Fruit fly (Drosophila melanogaster) whole organism, embryonic: ENCODE results near the gene elgi.
A peak's percentile ranks its signal among the peaks of the same experiment; 100 is the strongest.

Experiments used
- Antp ChIP-seq: fragments of 200-800 bp; sonication (Bioruptor generic); optimal IDR thresholded peaks from 3 replicates; lab custom pipeline; 2016; ENCODE audit warnings: missing biosample characterization, missing genetic modification characterization
- Atf3 ChIP-seq: fragments of 200-800 bp; sonication (Bioruptor generic); optimal IDR thresholded peaks from 3 replicates; lab custom pipeline; 2016; ENCODE audit warnings: missing biosample characterization, missing genetic modification characterization
- BEAF-32 ChIP-seq: fragments of 200-800 bp; sonication (Bioruptor generic); optimal IDR thresholded peaks from 3 replicates; lab custom pipeline; 2017; ENCODE audit warnings: missing biosample characterization, missing genetic modification characterization, mild to moderate bottlenecking, moderate library complexity, missing genetic modification reagents
- CG1233 ChIP-seq: fragments of 200-800 bp; sonication (Bioruptor generic); optimal IDR thresholded peaks from 4 replicates; lab custom pipeline; 2018; ENCODE audit warnings: missing biosample characterization, mild to moderate bottlenecking, missing genetic modification characterization
- CG13287 ChIP-seq: fragments of 200-800 bp; sonication (Bioruptor generic); IDR thresholded peaks from 2 replicates; pipeline ENCODE4 v1.3.6; 2022; ENCODE audit warnings: missing biosample characterization, missing genetic modification characterization; ENCODE audit not compliant: partially characterized antibody
- CG13624 ChIP-seq: fragments of 200-800 bp; sonication (Bioruptor generic); optimal IDR thresholded peaks from 2 replicates; lab custom pipeline; 2016; ENCODE audit warnings: missing biosample characterization, missing genetic modification characterization
- CG14710 ChIP-seq: fragments of 200-800 bp; sonication (Bioruptor generic); optimal IDR thresholded peaks from 3 replicates; lab custom pipeline; 2019; ENCODE audit warnings: missing biosample characterization, mild to moderate bottlenecking, missing genetic modification characterization, moderate library complexity
- CG15011 ChIP-seq: fragments of 200-800 bp; sonication (Bioruptor generic); optimal IDR thresholded peaks from 3 replicates; lab custom pipeline; 2018; ENCODE audit warnings: missing biosample characterization, mild to moderate bottlenecking, missing genetic modification characterization
- CG15479 ChIP-seq: fragments of 200-800 bp; sonication (Bioruptor generic); optimal IDR thresholded peaks from 3 replicates; lab custom pipeline; 2019; ENCODE audit warnings: missing biosample characterization, mild to moderate bottlenecking, missing genetic modification characterization, moderate library complexity
- CG16779 ChIP-seq: fragments of 200-800 bp; sonication (Bioruptor generic); IDR thresholded peaks from 2 replicates; pipeline ENCODE4 v1.3.6; 2022; ENCODE audit warnings: missing biosample characterization, missing genetic modification characterization
- CG17328 ChIP-seq: fragments of 200-800 bp; sonication (Bioruptor generic); IDR thresholded peaks from 2 replicates; pipeline ENCODE4 v1.3.6; 2022; ENCODE audit warnings: missing biosample characterization, missing genetic modification characterization
- CG17359 ChIP-seq: fragments of 200-800 bp; sonication (Bioruptor generic); optimal IDR thresholded peaks from 3 replicates; lab custom pipeline; 2018; ENCODE audit warnings: missing biosample characterization, mild to moderate bottlenecking, missing genetic modification characterization, moderate library complexity
- CG18011 ChIP-seq: fragments of 200-800 bp; sonication (Bioruptor generic); optimal IDR thresholded peaks from 2 replicates; lab custom pipeline; 2017; ENCODE audit warnings: missing biosample characterization, missing genetic modification characterization, mild to moderate bottlenecking, moderate library complexity, missing genotype
- CG3065 ChIP-seq: fragments of 200-800 bp; sonication (Bioruptor generic); optimal IDR thresholded peaks from 2 replicates; lab custom pipeline; 2016; ENCODE audit warnings: missing biosample characterization, missing genetic modification characterization
- CG32767 ChIP-seq: fragments of 200-800 bp; sonication (Bioruptor generic); IDR thresholded peaks from 2 replicates; pipeline ENCODE4 v1.3.6; 2022; ENCODE audit warnings: missing biosample characterization, missing genetic modification characterization
- CG42726 ChIP-seq: fragments of 200-800 bp; sonication (Bioruptor generic); IDR thresholded peaks from 2 replicates; pipeline ENCODE4 v1.3.6; 2022; ENCODE audit warnings: missing biosample characterization, missing genetic modification characterization; ENCODE audit not compliant: partially characterized antibody
- CG4328 ChIP-seq: fragments of 200-800 bp; sonication (Bioruptor generic); optimal IDR thresholded peaks from 3 replicates; lab custom pipeline; 2017; ENCODE audit warnings: missing biosample characterization, missing genetic modification reagents, missing genetic modification characterization
- CG4854 ChIP-seq: fragments of 200-800 bp; sonication (Bioruptor generic); optimal IDR thresholded peaks from 2 replicates; lab custom pipeline; 2016; ENCODE audit warnings: missing biosample characterization, missing genetic modification characterization, inconsistent platforms
- CG6175 ChIP-seq: fragments of 200-800 bp; sonication (Bioruptor generic); IDR thresholded peaks from 3 replicates; pipeline ENCODE4 v1.3.6; 2022; ENCODE audit warnings: missing biosample characterization, missing genetic modification characterization
- CG7357 ChIP-seq: fragments of 200-800 bp; sonication (Bioruptor generic); IDR thresholded peaks from 3 replicates; pipeline ENCODE4 v1.3.6; 2022; ENCODE audit warnings: missing biosample characterization, missing genetic modification characterization
- CG7987 ChIP-seq: fragments of 200-800 bp; sonication (Bioruptor generic); optimal IDR thresholded peaks from 2 replicates; lab custom pipeline; 2018; ENCODE audit warnings: missing biosample characterization, mild to moderate bottlenecking, missing genetic modification characterization, moderate library complexity
- CG8944 ChIP-seq: fragments of 200-800 bp; sonication (Bioruptor generic); optimal IDR thresholded peaks from 3 replicates; lab custom pipeline; 2016; ENCODE audit warnings: missing biosample characterization, missing genetic modification characterization
- Dip3 ChIP-seq: fragments of 200-800 bp; sonication (Bioruptor generic); optimal IDR thresholded peaks from 3 replicates; lab custom pipeline; 2016; ENCODE audit warnings: missing biosample characterization, missing genetic modification characterization
- Dll ChIP-seq: fragments of 200-800 bp; sonication (Bioruptor generic); IDR thresholded peaks from 4 replicates; pipeline ENCODE4 v1.3.6; 2022; ENCODE audit warnings: missing biosample characterization, missing genetic modification characterization; ENCODE audit not compliant: partially characterized antibody
- E2f2 ChIP-seq: fragments of 200-800 bp; sonication (Bioruptor generic); IDR thresholded peaks from 2 replicates; pipeline ENCODE4 v1.3.6; 2022; ENCODE audit warnings: missing biosample characterization, missing genetic modification characterization
- Ets97D ChIP-seq: fragments of 200-800 bp; sonication (Bioruptor generic); optimal IDR thresholded peaks from 3 replicates; lab custom pipeline; 2016; ENCODE audit warnings: missing biosample characterization, missing genetic modification characterization
- Fer3 ChIP-seq: fragments of 200-800 bp; sonication (Bioruptor generic); optimal IDR thresholded peaks from 2 replicates; lab custom pipeline; 2018; ENCODE audit warnings: missing biosample characterization, mild to moderate bottlenecking, missing genetic modification characterization, moderate library complexity
- Hey ChIP-seq: fragments of 200-800 bp; sonication (Bioruptor generic); optimal IDR thresholded peaks from 3 replicates; lab custom pipeline; 2018; ENCODE audit warnings: missing biosample characterization, mild to moderate bottlenecking, missing genetic modification characterization
- HmgD ChIP-seq: fragments of 200-800 bp; sonication (Bioruptor generic); optimal IDR thresholded peaks from 3 replicates; lab custom pipeline; 2016; ENCODE audit warnings: missing biosample characterization, missing genetic modification characterization
- Max ChIP-seq: fragments of 200-800 bp; sonication (Bioruptor generic); optimal IDR thresholded peaks from 2 replicates; lab custom pipeline; 2016; ENCODE audit warnings: missing biosample characterization, mild to moderate bottlenecking, missing genetic modification characterization
- NfI ChIP-seq: fragments of 200-800 bp; sonication (Bioruptor generic); optimal IDR thresholded peaks from 3 replicates; lab custom pipeline; 2018; ENCODE audit warnings: missing biosample characterization, mild to moderate bottlenecking, missing genetic modification characterization, moderate library complexity
- Oaz ChIP-seq: fragments of 200-800 bp; sonication (Bioruptor generic); IDR thresholded peaks from 2 replicates; pipeline ENCODE4 v1.3.6; 2022; ENCODE audit warnings: missing biosample characterization, missing genetic modification characterization
- Pdp1 ChIP-seq, 2 experiments: fragments of 200-800 bp; sonication (Bioruptor generic); optimal IDR thresholded peaks; 3 replicates each; lab custom pipeline; 2016; ENCODE audit warnings: missing biosample characterization in 2 of 2, missing genetic modification characterization in 2 of 2, mild to moderate bottlenecking in 1 of 2, moderate library complexity in 1 of 2
- Scr ChIP-seq: fragments of 200-800 bp; sonication (Bioruptor generic); IDR thresholded peaks from 2 replicates; pipeline ENCODE4 v1.3.6; 2022; ENCODE audit warnings: missing biosample characterization, missing genetic modification characterization; ENCODE audit not compliant: partially characterized antibody
- Sry-β ChIP-seq: fragments of 200-800 bp; sonication (Bioruptor generic); optimal IDR thresholded peaks from 2 replicates; lab custom pipeline; 2018; ENCODE audit warnings: missing biosample characterization, mild to moderate bottlenecking, missing genetic modification characterization, moderate library complexity
- bbx ChIP-seq: fragments of 200-800 bp; sonication (Bioruptor generic); IDR thresholded peaks from 2 replicates; pipeline ENCODE4 v1.3.6; 2022; ENCODE audit warnings: missing biosample characterization, missing genetic modification characterization; ENCODE audit not compliant: partially characterized antibody
- dati ChIP-seq: fragments of 200-800 bp; sonication (Bioruptor generic); IDR thresholded peaks from 2 replicates; pipeline ENCODE4 v1.3.6; 2022; ENCODE audit warnings: missing biosample characterization, missing genetic modification characterization
- gfzf ChIP-seq: fragments of 200-800 bp; sonication (Bioruptor generic); optimal IDR thresholded peaks from 2 replicates; lab custom pipeline; 2016; ENCODE audit warnings: missing biosample characterization, mild to moderate bottlenecking, missing genetic modification characterization, moderate library complexity
- gro ChIP-seq: fragments of 200-800 bp; sonication (Bioruptor generic); optimal IDR thresholded peaks from 2 replicates; lab custom pipeline; 2016; ENCODE audit warnings: missing biosample characterization, missing genetic modification characterization
- ham ChIP-seq: fragments of 200-800 bp; sonication (Bioruptor generic); IDR thresholded peaks from 2 replicates; pipeline ENCODE4 v1.3.6; 2022; ENCODE audit warnings: missing biosample characterization, missing genetic modification characterization
- ind ChIP-seq: fragments of 200-800 bp; sonication (Bioruptor generic); optimal IDR thresholded peaks from 3 replicates; lab custom pipeline; 2016; ENCODE audit warnings: missing biosample characterization, missing genetic modification characterization
- ken ChIP-seq: fragments of 200-800 bp; sonication (Bioruptor generic); IDR thresholded peaks from 3 replicates; pipeline ENCODE4 v1.3.6; 2022; ENCODE audit warnings: missing biosample characterization, missing genetic modification characterization
- lab ChIP-seq: fragments of 200-800 bp; sonication (Bioruptor generic); optimal IDR thresholded peaks from 3 replicates; lab custom pipeline; 2017; ENCODE audit warnings: missing biosample characterization, missing genetic modification characterization, mild to moderate bottlenecking, moderate library complexity, missing genetic modification reagents
- maf-S ChIP-seq: fragments of 200-800 bp; sonication (Bioruptor generic); optimal IDR thresholded peaks from 2 replicates; lab custom pipeline; 2016; ENCODE audit warnings: missing biosample characterization, missing genetic modification characterization
- psq ChIP-seq: fragments of 200-800 bp; sonication (Bioruptor generic); optimal IDR thresholded peaks from 2 replicates; lab custom pipeline; 2017; ENCODE audit warnings: missing biosample characterization, missing genetic modification characterization
- sna ChIP-seq: fragments of 200-800 bp; sonication (Bioruptor generic); IDR thresholded peaks from 2 replicates; pipeline ENCODE4 v1.3.6; 2022; ENCODE audit warnings: missing biosample characterization, missing genetic modification characterization; ENCODE audit not compliant: partially characterized antibody
- sr ChIP-seq: fragments of 200-800 bp; sonication (Bioruptor generic); IDR thresholded peaks from 3 replicates; pipeline ENCODE4 v1.3.6; 2022; ENCODE audit warnings: missing biosample characterization, missing genetic modification characterization
- tll ChIP-seq, 2 experiments: fragments of 200-800 bp in 1 of 2; fragments of >200 bp in 1 of 2; sonication (Bioruptor generic) in 1 of 2; optimal IDR thresholded peaks; 2 replicates each; lab custom pipeline; 2017 to 2019; ENCODE audit warnings: missing biosample characterization in 2 of 2, missing genetic modification characterization in 2 of 2, mild to moderate bottlenecking in 1 of 2, moderate library complexity in 1 of 2
- twi ChIP-seq: fragments of 200-800 bp; optimal IDR thresholded peaks from 2 replicates; lab custom pipeline; 2019; ENCODE audit warnings: missing biosample characterization, mild to moderate bottlenecking, missing genetic modification characterization, moderate library complexity
- tx ChIP-seq: fragments of 200-800 bp; sonication (Bioruptor generic); optimal IDR thresholded peaks from 2 replicates; lab custom pipeline; 2016; ENCODE audit warnings: missing biosample characterization, missing genetic modification characterization

elgi gene

DNA sequence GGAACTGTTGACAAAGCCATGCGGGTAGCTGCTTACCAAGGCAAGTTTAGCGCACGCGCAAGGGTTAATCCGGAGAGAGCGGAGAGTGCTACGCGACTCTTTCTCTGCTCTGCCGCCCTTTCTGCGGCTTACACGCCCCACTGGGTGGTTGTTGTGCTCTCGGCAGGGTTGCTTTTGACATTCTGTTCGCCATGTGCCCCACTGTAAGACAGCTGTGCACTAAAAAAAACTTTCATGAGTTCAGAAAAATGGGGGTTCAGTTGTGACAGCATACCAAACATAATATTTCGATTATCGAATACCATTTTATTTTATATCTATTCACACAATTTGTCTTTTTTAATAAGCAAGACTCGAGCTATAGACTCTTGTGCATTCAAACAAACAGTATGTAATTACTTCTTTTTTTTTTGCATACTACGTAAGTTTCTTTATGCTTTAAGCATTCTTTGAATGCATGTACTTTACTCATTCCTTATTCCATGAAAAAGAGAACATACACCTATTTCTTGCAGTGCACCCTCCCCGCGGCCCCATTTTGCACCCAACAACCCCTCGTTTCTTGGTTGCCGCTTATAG lies 35.2 kb upstream of the elgi start (continued):
- TF ChIP-seq CG32767 (GFP tag; lab: Robert Waterston, UW) (no peak), sna (GFP tag; lab: Robert Waterston, UW) (no peak), dati (no peak), NfI (GFP tag; lab: Kevin White, UChicago) (peak; percentile 53), ham (GFP tag; lab: Robert Waterston, UW) (no peak), Scr (GFP tag; lab: Robert Waterston, UW) (no peak), Dip3 (GFP tag; lab: Kevin White, UChicago) (no peak), lab (GFP tag; lab: Kevin White, UChicago) (peak; percentile 78), ken (GFP tag; lab: Robert Waterston, UW) (no peak), twi (tag; lab: Kevin White, UChicago) (no peak), bbx (GFP tag; lab: Robert Waterston, UW) (no peak), Hey (tag; lab: Kevin White, UChicago) (no peak), E2f2 (GFP tag; lab: Robert Waterston, UW) (no peak), gro (GFP tag; lab: Kevin White, UChicago) (no peak), Fer3 (peak; percentile 55), CG6175 (GFP tag; lab: Robert Waterston, UW) (no peak), Pdp1 (GFP tag; optimal IDR thresholded peaks at IDR 0.05; lab: Kevin White, UChicago) (peak in 1 of 2 experiments; percentile 40), CG8944 (no peak), CG7987 (GFP tag; lab: Kevin White, UChicago) (no peak), Oaz (no peak), CG1233 (GFP tag; lab: Kevin White, UChicago) (peak; percentile 41), Max (no peak), CG16779 (GFP tag; lab: Robert Waterston, UW) (no peak), Ets97D (GFP tag; lab: Kevin White, UChicago) (no peak), CG17359 (tag; lab: Kevin White, UChicago) (peak; percentile 47), Sry-β (no peak), CG3065 (no peak), BEAF-32 (GFP tag; lab: Kevin White, UChicago) (no peak), Dll (GFP tag; lab: Robert Waterston, UW) (no peak), CG14710 (tag; lab: Kevin White, UChicago) (no peak), CG13624 (GFP tag; lab: Kevin White, UChicago) (peak; percentile 15), maf-S (GFP tag; lab: Kevin White, UChicago) (no peak), Antp (GFP tag; lab: Kevin White, UChicago) (no peak), CG13287 (no peak), CG4328 (GFP tag; lab: Kevin White, UChicago) (peak; percentile 51), CG15479 (GFP tag; lab: Kevin White, UChicago) (no peak), HmgD (GFP tag; lab: Kevin White, UChicago) (no peak), CG18011 (GFP tag; lab: Kevin White, UChicago) (no peak), gfzf (GFP tag; lab: Kevin White, UChicago) (no peak), CG17328 (GFP tag; lab: Robert Waterston, UW) (0 out of 2 replicates have a peak, but pooled peaks have one; percentile 24), sr (GFP tag; lab: Robert Waterston, UW) (no peak), tll (GFP tag; optimal IDR thresholded peaks at IDR 0.05; lab: Kevin White, UChicago) (no peak), CG42726 (GFP tag; lab: Robert Waterston, UW) (no peak), CG15011 (peak; percentile 49), tx (GFP tag; lab: Kevin White, UChicago) (peak; percentile 25), Atf3 (GFP tag; lab: Kevin White, UChicago) (peak; percentile 10), CG7357 (GFP tag; lab: Robert Waterston, UW) (no peak), CG4854 (no peak), ind (GFP tag; lab: Kevin White, UChicago) (peak; percentile 40), psq (GFP tag; lab: Kevin White, UChicago) (no peak)
